Fruit fly (Drosophila melanogaster): ENCODE results near the gene CG31915.

Gene CG31915

DNA sequence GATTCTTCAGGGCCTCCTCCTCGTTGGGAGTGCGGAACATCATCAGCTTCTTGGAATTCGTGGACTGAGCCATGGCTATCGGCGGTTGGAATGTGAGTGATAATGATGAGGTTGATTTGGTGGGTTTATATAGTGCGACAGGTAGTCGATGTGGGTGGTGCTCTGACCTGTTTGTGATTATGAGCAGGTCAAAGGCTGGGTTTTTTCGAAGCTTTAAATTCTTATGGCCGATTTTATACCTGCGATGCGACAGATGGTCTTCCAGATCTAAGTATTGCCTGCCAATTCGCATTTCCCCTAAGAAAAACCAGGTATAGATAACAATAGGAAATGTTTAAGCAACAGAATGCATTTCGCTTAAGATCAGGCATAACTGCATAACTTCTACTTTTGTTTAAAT, 22.8 kb downstream of the CG31915 start, which contains the start of gene CG14014:
Gene CG14014 (minus strand): TSS at position 101 of the 400 bp plus-strand sequence.
- TF ChIP-seq CG15479 (GFP tag; optimal IDR thresholded peaks at IDR 0.05) (peak; percentile 34), kay (GFP tag; optimal IDR thresholded peaks at IDR 0.05) (no peak), Elba2 (GFP tag; optimal IDR thresholded peaks at IDR 0.05) (peak; percentile 83), gro (GFP tag; optimal IDR thresholded peaks at IDR 0.05) (no peak)

DNA sequence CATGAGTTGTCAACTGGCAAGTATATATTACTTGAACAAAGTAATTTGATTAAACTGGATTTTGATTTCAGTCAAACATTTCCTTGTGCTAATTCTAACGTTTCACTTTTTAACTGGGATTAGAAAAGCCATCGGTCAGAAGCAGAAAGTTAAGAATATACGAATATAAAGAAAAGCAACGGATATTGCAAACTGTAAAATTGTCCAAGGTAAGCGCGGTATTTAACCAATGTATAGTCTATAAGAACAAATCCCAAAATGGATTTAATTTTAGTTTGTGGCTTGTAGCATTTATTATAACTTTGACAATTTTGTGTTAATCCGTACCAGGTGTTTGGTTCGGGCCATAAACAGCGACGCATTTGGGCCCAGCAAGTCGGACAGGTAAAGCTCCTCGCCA, 23.6 kb downstream of the CG31915 start, which contains the start of gene CG18269:
Gene CG18269 (plus strand): TSS at position 301 of the 400 bp plus-strand sequence.
- TF ChIP-seq Dek (tag; optimal IDR thresholded peaks at IDR 0.05) = no peak
- TF ChIP-seq ash1 (GFP tag; optimal IDR thresholded peaks at IDR 0.05) = no peak
- no peak for TF ChIP-seq CG1233 (GFP tag; optimal IDR thresholded peaks at IDR 0.05)
- TF ChIP-seq bbx (GFP tag; IDR thresholded peaks at IDR 0.05; ENCODE audit: partially characterized antibody) = no peak
- no peak for TF ChIP-seq Dbx (GFP tag; IDR thresholded peaks at IDR 0.05)
- no peak for TF ChIP-seq Tbp (GFP tag; optimal IDR thresholded peaks at IDR 0.05)
- no peak for TF ChIP-seq bsh (GFP tag; optimal IDR thresholded peaks at IDR 0.05)
- TF ChIP-seq Aef1 (GFP tag; IDR thresholded peaks at IDR 0.05) = no peak
- no peak for TF ChIP-seq Mes4 (GFP tag; optimal IDR thresholded peaks at IDR 0.05)
- TF ChIP-seq CG9932 (GFP tag; IDR thresholded peaks at IDR 0.05) = no peak

DNA sequence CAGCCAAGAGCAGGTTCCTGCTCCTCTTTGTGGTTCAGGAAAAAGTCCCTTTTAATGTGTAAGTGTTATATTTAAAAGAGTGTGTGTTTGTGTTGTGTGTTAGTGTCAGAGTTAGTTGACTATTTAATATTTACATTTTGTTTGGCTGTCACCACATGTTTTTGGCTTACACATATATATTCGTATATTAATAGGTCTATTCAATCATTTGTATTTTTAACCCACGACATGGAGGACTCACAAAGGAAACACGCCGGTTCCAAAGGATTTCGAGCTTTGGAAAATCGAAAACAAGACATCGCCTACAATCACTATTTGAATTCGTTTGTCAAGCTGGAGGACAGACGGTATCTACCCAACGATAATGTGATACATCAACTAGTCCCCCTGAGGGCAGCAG, 25.8 kb downstream of the CG31915 start, which contains the start of the genes CG14013 and CG14017:
Gene CG14013 (minus strand): TSS at position 101 of the 400 bp plus-strand sequence.
Gene CG14017 (plus strand): TSS at position 148 of the 400 bp plus-strand sequence.
- TF ChIP-seq Opbp (GFP tag; IDR thresholded peaks at IDR 0.05; ENCODE audit: partially characterized antibody) (no peak), CG4282 (GFP tag; optimal IDR thresholded peaks at IDR 0.05) (no peak), CG10366 (GFP tag; IDR thresholded peaks at IDR 0.05) (no peak), Dek (tag; optimal IDR thresholded peaks at IDR 0.05) (no peak), CG6254 (GFP tag; optimal IDR thresholded peaks at IDR 0.05) (no peak), ERR (GFP tag; optimal IDR thresholded peaks at IDR 0.05) (no peak), CrebB (tag; optimal IDR thresholded peaks at IDR 0.05) (no peak), CG12299 (tag; optimal IDR thresholded peaks at IDR 0.05) (no peak)

DNA sequence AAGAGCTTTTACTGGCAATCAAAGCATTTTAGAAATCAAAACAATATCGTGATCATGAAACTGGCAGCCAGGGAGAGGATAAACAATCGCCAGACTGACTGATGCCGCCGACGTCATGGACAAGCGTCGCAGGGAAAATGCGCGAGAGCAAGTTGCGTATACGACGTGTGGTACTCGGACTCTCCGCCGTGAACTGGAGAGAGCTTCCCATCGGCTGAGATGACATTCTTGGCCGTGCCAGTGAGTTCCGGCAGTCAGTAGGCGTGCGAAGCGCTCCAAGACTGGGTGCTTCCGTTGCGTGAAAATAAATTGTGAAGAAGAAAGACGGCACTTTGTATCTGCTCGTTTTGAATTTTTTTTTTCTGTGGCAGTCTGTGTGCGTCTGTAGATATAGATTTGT, 26.9 kb downstream of the CG31915 start, which contains the start of gene GluRIIA:
Gene GluRIIA (plus strand): TSS at position 255 of the 400 bp plus-strand sequence.
- 0 out of 4 replicates have a peak, but pooled peaks have one; percentile 42 for TF ChIP-seq chinmo (GFP tag; IDR thresholded peaks at IDR 0.05; ENCODE audit: partially characterized antibody)
- no peak for TF ChIP-seq CG3407 (GFP tag; optimal IDR thresholded peaks at IDR 0.05)
- TF ChIP-seq CG15479 (GFP tag; optimal IDR thresholded peaks at IDR 0.05) = no peak
- TF ChIP-seq knrl (GFP tag; IDR thresholded peaks at IDR 0.05; ENCODE audit: partially characterized antibody) = no peak
- peak; percentile 58; the same call in 1 of the 2 replicates for TF ChIP-seq CG7372 (GFP tag; IDR thresholded peaks at IDR 0.05)
- TF ChIP-seq CG1792 (GFP tag; optimal IDR thresholded peaks at IDR 0.05) = no peak
- peak; percentile 54 for TF ChIP-seq sd (tag; optimal IDR thresholded peaks at IDR 0.05)
- TF ChIP-seq oc (tag; optimal IDR thresholded peaks at IDR 0.05) = no peak
- no peak for TF ChIP-seq CG8944 (GFP tag; optimal IDR thresholded peaks at IDR 0.05)
- no peak for TF ChIP-seq nom (GFP tag; optimal IDR thresholded peaks at IDR 0.05)
- TF ChIP-seq Abd-B (GFP tag; optimal IDR thresholded peaks at IDR 0.05) = no peak
- TF ChIP-seq CG10979 (tag; optimal IDR thresholded peaks at IDR 0.05) = no peak
- peak; percentile 70 for TF ChIP-seq Med (GFP tag)
- no peak for TF ChIP-seq CG12659 (GFP tag; optimal IDR thresholded peaks at IDR 0.05)
- peak; percentile 21 for TF ChIP-seq Jarid2 (GFP tag; optimal IDR thresholded peaks at IDR 0.05)
- TF ChIP-seq Atf3 (GFP tag; optimal IDR thresholded peaks at IDR 0.05) = no peak
- no peak for TF ChIP-seq fd102C (GFP tag; optimal IDR thresholded peaks at IDR 0.05)
- TF ChIP-seq sr (GFP tag; IDR thresholded peaks at IDR 0.05) = peak; percentile 84
- TF ChIP-seq Ravus (GFP tag; IDR thresholded peaks at IDR 0.05) = no peak
- no peak for TF ChIP-seq fd64A (GFP tag; optimal IDR thresholded peaks at IDR 0.05)
- TF ChIP-seq HmgZ (tag; optimal IDR thresholded peaks at IDR 0.05) = no peak
- no peak for TF ChIP-seq gsb (GFP tag; IDR thresholded peaks at IDR 0.05)
- TF ChIP-seq CG6765 (GFP tag; optimal IDR thresholded peaks at IDR 0.05) = no peak
- TF ChIP-seq CG14667 (GFP tag; IDR thresholded peaks at IDR 0.05) = no peak
- TF ChIP-seq Trl (optimal IDR thresholded peaks at IDR 0.05) = peak; percentile 10 to 34
- TF ChIP-seq Trl (GFP tag; optimal IDR thresholded peaks at IDR 0.05) = no peak
- TF ChIP-seq Ets65A (GFP tag) = peak; percentile 64
